Fruit fly (Drosophila melanogaster) whole organism, prepupa: Measurements from ENCODE around the gene CG11619.

ENCODE experiments used
- CG3919 ChIP-seq: fragments of 200-800 bp; sonication (Bioruptor generic); optimal IDR thresholded peaks from 3 replicates; lab custom pipeline; 2016; ENCODE audit warnings: missing biosample characterization, missing genetic modification characterization
- Ets21C ChIP-seq: fragments of 200-800 bp; sonication (Bioruptor generic); optimal IDR thresholded peaks from 3 replicates; lab custom pipeline; 2016; ENCODE audit warnings: missing biosample characterization, missing genetic modification characterization
- Hr4 ChIP-seq: fragments of 200-800 bp; sonication (Bioruptor generic); optimal IDR thresholded peaks from 3 replicates; lab custom pipeline; 2016; ENCODE audit warnings: missing biosample characterization, missing genetic modification characterization
- fd85E ChIP-seq: fragments of 200-800 bp; sonication (Bioruptor generic); optimal IDR thresholded peaks from 3 replicates; lab custom pipeline; 2016; ENCODE audit warnings: missing biosample characterization, missing genetic modification characterization
- vri ChIP-seq: fragments of 200-800 bp; sonication (Bioruptor generic); optimal IDR thresholded peaks from 3 replicates; lab custom pipeline; 2016; ENCODE audit warnings: missing biosample characterization, mild to moderate bottlenecking, missing genetic modification characterization

DNA sequence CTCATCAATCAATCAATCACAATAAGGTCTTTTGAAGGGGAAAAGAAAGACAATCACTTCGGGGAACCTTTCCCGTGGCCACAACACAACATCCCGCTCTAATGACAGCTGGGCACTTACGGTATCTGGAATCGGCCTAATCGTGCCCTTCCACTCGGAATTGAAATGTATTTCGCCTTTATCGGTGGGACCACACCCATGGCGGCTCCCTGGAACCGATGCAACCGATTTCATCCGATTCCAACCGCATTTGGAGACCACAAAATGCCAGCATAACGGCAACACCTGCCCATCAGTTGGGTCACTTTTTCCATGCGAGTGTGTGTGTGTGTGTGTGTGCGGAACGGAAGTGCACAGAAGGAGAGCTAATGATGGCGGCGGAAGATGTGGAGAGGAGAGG is 44.6 kb upstream of the CG11619 start:
- TF ChIP-seq vri (GFP tag; lab: Kevin White, UChicago) (no peak), Hr4 (GFP tag; lab: Kevin White, UChicago) (no peak), Ets21C (GFP tag; lab: Kevin White, UChicago) (no peak), fd85E (GFP tag; lab: Kevin White, UChicago) (no peak), CG3919 (GFP tag; lab: Kevin White, UChicago) (no peak)
